Fruit fly (Drosophila melanogaster): ENCODE measurements around the gene CG14362.

CG14362 gene

dm6 chr3R:13884929-13885328, 29.7 kb upstream of the CG14362 start:
- TF ChIP-seq rgr (GFP tag; optimal IDR thresholded peaks at IDR 0.05) (peak; percentile 22), Hr78 (GFP tag; optimal IDR thresholded peaks at IDR 0.05) (no peak), sage (GFP tag; optimal IDR thresholded peaks at IDR 0.05) (no peak), Sp1 (GFP tag; optimal IDR thresholded peaks at IDR 0.05) (no peak), dl (GFP tag; optimal IDR thresholded peaks at IDR 0.05; ENCODE audit: insufficient read depth in 1 of 2, partially characterized antibody in 2 of 2) (no peak), Dif (GFP tag; optimal IDR thresholded peaks at IDR 0.05; ENCODE audit: partially characterized antibody) (no peak), sv (GFP tag; optimal IDR thresholded peaks at IDR 0.05) (no peak), pan (optimal IDR thresholded peaks at IDR 0.05) (no peak), Myc (optimal IDR thresholded peaks at IDR 0.05) (no peak), GATAd (GFP tag; optimal IDR thresholded peaks at IDR 0.05) (no peak), CrebA (GFP tag; optimal IDR thresholded peaks at IDR 0.05; ENCODE audit: borderline replicate concordance) (no peak), OdsH (GFP tag; optimal IDR thresholded peaks at IDR 0.05) (no peak), fru (GFP tag; optimal IDR thresholded peaks at IDR 0.05) (peak; percentile 15), Dfd (GFP tag; optimal IDR thresholded peaks at IDR 0.05) (no peak), Abd-B (GFP tag; optimal IDR thresholded peaks at IDR 0.05) (no peak), Rel (GFP tag; optimal IDR thresholded peaks at IDR 0.05) (no peak), Rel (tag; optimal IDR thresholded peaks at IDR 0.05) (no peak), foxo (GFP tag; optimal IDR thresholded peaks at IDR 0.05) (peak in 1 of 2 experiments; percentile 6), dsf (GFP tag; optimal IDR thresholded peaks at IDR 0.05; ENCODE audit: borderline replicate concordance) (no peak), Hr83 (GFP tag; optimal IDR thresholded peaks at IDR 0.05; ENCODE audit: poor library complexity, severe bottlenecking) (no peak), Mio (GFP tag; optimal IDR thresholded peaks at IDR 0.05) (no peak), HLH106 (tag; optimal IDR thresholded peaks at IDR 0.05) (no peak), ey (GFP tag; optimal IDR thresholded peaks at IDR 0.05) (peak; percentile 11), jim (GFP tag; optimal IDR thresholded peaks at IDR 0.05) (no peak), psq (GFP tag; optimal IDR thresholded peaks at IDR 0.05) (no peak), h (GFP tag; optimal IDR thresholded peaks at IDR 0.05) (peak; percentile 32)

dm6 chr3R:13883388-13883787, 28.1 kb upstream of the CG14362 start:
- TF ChIP-seq Jra (GFP tag; optimal IDR thresholded peaks at IDR 0.05), result no peak
- TF ChIP-seq Mio (GFP tag; optimal IDR thresholded peaks at IDR 0.05), result no peak
- TF ChIP-seq h (GFP tag; optimal IDR thresholded peaks at IDR 0.05), result no peak
- TF ChIP-seq tai (GFP tag; optimal IDR thresholded peaks at IDR 0.05), result no peak
- no peak for TF ChIP-seq Myc (optimal IDR thresholded peaks at IDR 0.05)
- TF ChIP-seq Abd-B (GFP tag; optimal IDR thresholded peaks at IDR 0.05), result no peak
- TF ChIP-seq sv (GFP tag; optimal IDR thresholded peaks at IDR 0.05), result no peak
- TF ChIP-seq CG9705 (GFP tag; optimal IDR thresholded peaks at IDR 0.05), result no peak
- TF ChIP-seq Rel (GFP tag; optimal IDR thresholded peaks at IDR 0.05), result no peak
- TF ChIP-seq Rel (tag; optimal IDR thresholded peaks at IDR 0.05), result no peak
- TF ChIP-seq br (GFP tag; optimal IDR thresholded peaks at IDR 0.05), result no peak
- no peak for TF ChIP-seq Dfd (GFP tag; optimal IDR thresholded peaks at IDR 0.05)
- TF ChIP-seq OdsH (GFP tag; optimal IDR thresholded peaks at IDR 0.05), result no peak
- no peak for TF ChIP-seq Dif (GFP tag; optimal IDR thresholded peaks at IDR 0.05; ENCODE audit: partially characterized antibody)

dm6 chr3R:13880872-13881271, 25.6 kb upstream of the CG14362 start:
- TF ChIP-seq sage (GFP tag; optimal IDR thresholded peaks at IDR 0.05) (no peak), br (GFP tag; optimal IDR thresholded peaks at IDR 0.05) (no peak), CrebA (GFP tag; optimal IDR thresholded peaks at IDR 0.05; ENCODE audit: borderline replicate concordance) (no peak), psq (GFP tag; optimal IDR thresholded peaks at IDR 0.05) (no peak), jim (GFP tag; optimal IDR thresholded peaks at IDR 0.05) (no peak), dmrt93B (GFP tag; optimal IDR thresholded peaks at IDR 0.05) (no peak), Hnf4 (GFP tag; optimal IDR thresholded peaks at IDR 0.05) (no peak), usp (GFP tag; optimal IDR thresholded peaks at IDR 0.05) (no peak), Dif (GFP tag; optimal IDR thresholded peaks at IDR 0.05; ENCODE audit: partially characterized antibody) (no peak), GATAd (GFP tag; optimal IDR thresholded peaks at IDR 0.05) (no peak), dsf (GFP tag; optimal IDR thresholded peaks at IDR 0.05; ENCODE audit: borderline replicate concordance) (no peak), dl (GFP tag; optimal IDR thresholded peaks at IDR 0.05; ENCODE audit: insufficient read depth in 1 of 2, partially characterized antibody in 2 of 2) (no peak)

DNA sequence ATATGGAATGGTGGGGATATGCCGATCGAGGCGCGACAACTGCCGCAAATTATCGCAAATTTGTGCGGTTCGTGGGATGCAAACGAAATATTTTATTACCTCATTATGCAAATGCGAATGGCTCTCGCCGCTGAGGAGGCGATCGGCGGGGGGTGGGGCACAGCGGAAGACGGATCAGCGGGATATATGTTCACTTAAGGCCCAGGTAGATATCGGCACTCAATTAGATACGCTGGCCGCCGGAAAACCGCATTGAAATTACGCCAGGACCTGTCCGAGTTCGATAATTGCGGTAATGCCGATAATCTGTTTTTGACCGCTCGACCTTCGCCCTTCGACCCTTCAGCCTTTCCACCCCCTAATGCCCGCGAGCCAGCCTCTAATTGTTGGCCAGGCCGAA, 24.1 kb upstream of the CG14362 start:
- TF ChIP-seq ey (GFP tag; optimal IDR thresholded peaks at IDR 0.05), result no peak
- no peak for TF ChIP-seq CG9705 (GFP tag; optimal IDR thresholded peaks at IDR 0.05)
- no peak for TF ChIP-seq OdsH (GFP tag; optimal IDR thresholded peaks at IDR 0.05)
- no peak for TF ChIP-seq Jra (GFP tag; optimal IDR thresholded peaks at IDR 0.05)
- no peak for TF ChIP-seq Vsx2 (GFP tag; optimal IDR thresholded peaks at IDR 0.05; ENCODE audit: partially characterized antibody)
- TF ChIP-seq sage (GFP tag; optimal IDR thresholded peaks at IDR 0.05), result no peak
- TF ChIP-seq jim (GFP tag; optimal IDR thresholded peaks at IDR 0.05), result no peak
- TF ChIP-seq h (GFP tag; optimal IDR thresholded peaks at IDR 0.05), result no peak
- no peak for TF ChIP-seq foxo (GFP tag; optimal IDR thresholded peaks at IDR 0.05)
- no peak for TF ChIP-seq lola (GFP tag; optimal IDR thresholded peaks at IDR 0.05)
- TF ChIP-seq fru (GFP tag; optimal IDR thresholded peaks at IDR 0.05), result no peak
- no peak for TF ChIP-seq dmrt93B (GFP tag; optimal IDR thresholded peaks at IDR 0.05)
- no peak for TF ChIP-seq Hr78 (GFP tag; optimal IDR thresholded peaks at IDR 0.05)
- TF ChIP-seq woc (GFP tag; optimal IDR thresholded peaks at IDR 0.05), result no peak
- no peak for TF ChIP-seq CG32264 (GFP tag; optimal IDR thresholded peaks at IDR 0.05)
- no peak for TF ChIP-seq Abd-B (GFP tag; optimal IDR thresholded peaks at IDR 0.05)
- no peak for TF ChIP-seq Hr83 (GFP tag; optimal IDR thresholded peaks at IDR 0.05; ENCODE audit: poor library complexity, severe bottlenecking)
